Worm (Caenorhabditis elegans) whole organism, late embryonic: ENCODE measurements around the gene C02F5.5.
A peak's percentile ranks its signal among the peaks of the same experiment; 100 is the strongest.

ENCODE experiments used
- C38D4.7 ChIP-seq: fragments of 200-800 bp; sonication (Bioruptor generic); optimal IDR thresholded peaks from 2 replicates; lab custom pipeline; 2018; ENCODE audit warnings: mild to moderate bottlenecking, missing genetic modification characterization, moderate library complexity, missing compliant biosample characterization
- K02D7.2 ChIP-seq: sonication (generic microtip); optimal IDR thresholded peaks from 2 replicates; lab custom pipeline; 2017; ENCODE audit warnings: mild to moderate bottlenecking, missing genetic modification characterization, missing compliant biosample characterization
- T23F11.4 ChIP-seq: fragments of 200-800 bp; sonication (Bioruptor generic); optimal IDR thresholded peaks from 2 replicates; lab custom pipeline; 2018; ENCODE audit warnings: mild to moderate bottlenecking, missing genetic modification characterization, missing compliant biosample characterization
- ceh-14 ChIP-seq: sonication (generic microtip); optimal IDR thresholded peaks from 2 replicates; lab custom pipeline; 2016; ENCODE audit warnings: missing genotype, missing genetic modification characterization, missing compliant biosample characterization
- ceh-18 ChIP-seq: sonication (generic microtip); optimal IDR thresholded peaks from 2 replicates; lab custom pipeline; 2016; ENCODE audit warnings: missing genetic modification characterization, missing compliant biosample characterization
- ceh-19 ChIP-seq: fragments of 200-800 bp; sonication (Bioruptor generic); optimal IDR thresholded peaks from 2 replicates; lab custom pipeline; 2018; ENCODE audit warnings: mild to moderate bottlenecking, missing genetic modification characterization, missing compliant biosample characterization
- ceh-22 ChIP-seq: sonication (generic microtip); optimal IDR thresholded peaks from 2 replicates; lab custom pipeline; 2017; ENCODE audit warnings: missing biosample characterization, missing genetic modification characterization
- ceh-24 ChIP-seq: sonication (generic microtip); optimal IDR thresholded peaks from 2 replicates; lab custom pipeline; 2016; ENCODE audit warnings: mild to moderate bottlenecking, missing genetic modification characterization, missing compliant biosample characterization
- ceh-30 ChIP-seq: fragments of 150-350 bp; optimal IDR thresholded peaks from 2 replicates; lab custom pipeline; 2014; ENCODE audit warnings: missing biosample characterization, missing genetic modification characterization
- ceh-31 ChIP-seq: sonication (generic microtip); optimal IDR thresholded peaks from 2 replicates; lab custom pipeline; 2016; ENCODE audit warnings: missing genetic modification characterization, missing compliant biosample characterization
- ceh-34 ChIP-seq: sonication (generic microtip); optimal IDR thresholded peaks from 2 replicates; lab custom pipeline; 2016; ENCODE audit warnings: mild to moderate bottlenecking, missing genetic modification characterization, missing compliant biosample characterization
- ceh-48 ChIP-seq: sonication (generic microtip); optimal IDR thresholded peaks from 2 replicates; lab custom pipeline; 2016; ENCODE audit warnings: missing genetic modification characterization, inconsistent platforms, missing compliant biosample characterization
- ceh-6 ChIP-seq: fragments of 200-800 bp; sonication (Bioruptor generic); optimal IDR thresholded peaks from 2 replicates; lab custom pipeline; 2018; ENCODE audit warnings: mild to moderate bottlenecking, missing genetic modification characterization, missing compliant biosample characterization
- elt-4 ChIP-seq: sonication (generic microtip); optimal IDR thresholded peaks from 2 replicates; lab custom pipeline; 2016; ENCODE audit warnings: missing genetic modification characterization, missing compliant biosample characterization
- ets-4 ChIP-seq: sonication (generic microtip); optimal IDR thresholded peaks from 2 replicates; lab custom pipeline; 2016; ENCODE audit warnings: missing genetic modification characterization, missing compliant biosample characterization
- hlh-13 ChIP-seq: fragments of 200-800 bp; sonication (Bioruptor generic); optimal IDR thresholded peaks from 2 replicates; lab custom pipeline; 2018; ENCODE audit warnings: mild to moderate bottlenecking, missing genetic modification characterization, missing compliant biosample characterization
- hlh-30 ChIP-seq: sonication (generic microtip); optimal IDR thresholded peaks from 2 replicates; lab custom pipeline; 2017; ENCODE audit warnings: antibody characterized with exemption, missing genetic modification characterization, missing compliant biosample characterization; ENCODE audit not compliant: insufficient read depth
- hlh-8 ChIP-seq: sonication (generic microtip); optimal IDR thresholded peaks from 2 replicates; lab custom pipeline; 2016; ENCODE audit warnings: missing genotype, missing genetic modification characterization, missing compliant biosample characterization
- madf-2 ChIP-seq: sonication (generic microtip); optimal IDR thresholded peaks from 2 replicates; lab custom pipeline; 2017; ENCODE audit warnings: missing genetic modification characterization, missing compliant biosample characterization
- mec-3 ChIP-seq: sonication (generic microtip); optimal IDR thresholded peaks from 2 replicates; lab custom pipeline; 2016; ENCODE audit warnings: borderline replicate concordance, missing genetic modification characterization, missing compliant biosample characterization
- nfya-1 ChIP-seq: sonication (generic microtip); optimal IDR thresholded peaks from 2 replicates; lab custom pipeline; 2017; ENCODE audit warnings: missing genetic modification characterization, mild to moderate bottlenecking, missing compliant biosample characterization, antibody characterized with exemption, moderate library complexity
- nhr-232 ChIP-seq: sonication (generic microtip); optimal IDR thresholded peaks from 2 replicates; lab custom pipeline; 2016; ENCODE audit warnings: missing genetic modification characterization, missing compliant biosample characterization
- npax-4 ChIP-seq: sonication (generic microtip); optimal IDR thresholded peaks from 2 replicates; lab custom pipeline; 2016; ENCODE audit warnings: missing genetic modification characterization, missing compliant biosample characterization
- odd-2 ChIP-seq: sonication (generic microtip); optimal IDR thresholded peaks from 2 replicates; lab custom pipeline; 2017; ENCODE audit warnings: antibody characterized with exemption, mild to moderate bottlenecking, missing genetic modification characterization, missing compliant biosample characterization
- pax-1 ChIP-seq: fragments of 150-350 bp; optimal IDR thresholded peaks from 2 replicates; lab custom pipeline; 2014; ENCODE audit warnings: missing biosample characterization, missing genetic modification characterization
- pqm-1 ChIP-seq: sonication (generic microtip); optimal IDR thresholded peaks from 2 replicates; lab custom pipeline; 2016; ENCODE audit warnings: missing genetic modification characterization, missing compliant biosample characterization
- pros-1 ChIP-seq: fragments of 150-350 bp; optimal IDR thresholded peaks from 2 replicates; lab custom pipeline; 2014; ENCODE audit warnings: missing biosample characterization, missing genetic modification reagents, missing genetic modification characterization
- ref-2 ChIP-seq: sonication (generic microtip); optimal IDR thresholded peaks from 2 replicates; lab custom pipeline; 2016; ENCODE audit warnings: missing genetic modification characterization, missing compliant biosample characterization
- rnt-1 ChIP-seq: sonication (generic microtip); optimal IDR thresholded peaks from 2 replicates; lab custom pipeline; 2016; ENCODE audit warnings: missing genetic modification characterization, missing compliant biosample characterization
- sdc-2 ChIP-seq: sonication (generic microtip); optimal IDR thresholded peaks from 2 replicates; lab custom pipeline; 2016; ENCODE audit warnings: missing genotype, missing genetic modification characterization, missing compliant biosample characterization
- sox-2 ChIP-seq: fragments of 200-800 bp; sonication (Bioruptor generic); IDR thresholded peaks from 2 replicates; pipeline ENCODE4 v1.3.6; 2022; ENCODE audit warnings: missing genetic modification reagents, missing genetic modification characterization, missing compliant biosample characterization
- syd-9 ChIP-seq: sonication (generic microtip); optimal IDR thresholded peaks from 2 replicates; lab custom pipeline; 2016; ENCODE audit warnings: mild to moderate bottlenecking, missing genetic modification characterization, moderate library complexity, missing compliant biosample characterization
- unc-42 ChIP-seq: sonication (generic microtip); optimal IDR thresholded peaks from 2 replicates; lab custom pipeline; 2016; ENCODE audit warnings: missing genotype, missing genetic modification characterization, missing compliant biosample characterization
- unc-55 ChIP-seq: sonication (generic microtip); optimal IDR thresholded peaks from 2 replicates; lab custom pipeline; 2017; ENCODE audit warnings: missing biosample characterization, missing genetic modification reagents, missing genetic modification characterization
- ztf-16 ChIP-seq: sonication (generic microtip); optimal IDR thresholded peaks from 2 replicates; lab custom pipeline; 2017; ENCODE audit warnings: missing genetic modification characterization, missing compliant biosample characterization

C02F5.5 gene

DNA sequence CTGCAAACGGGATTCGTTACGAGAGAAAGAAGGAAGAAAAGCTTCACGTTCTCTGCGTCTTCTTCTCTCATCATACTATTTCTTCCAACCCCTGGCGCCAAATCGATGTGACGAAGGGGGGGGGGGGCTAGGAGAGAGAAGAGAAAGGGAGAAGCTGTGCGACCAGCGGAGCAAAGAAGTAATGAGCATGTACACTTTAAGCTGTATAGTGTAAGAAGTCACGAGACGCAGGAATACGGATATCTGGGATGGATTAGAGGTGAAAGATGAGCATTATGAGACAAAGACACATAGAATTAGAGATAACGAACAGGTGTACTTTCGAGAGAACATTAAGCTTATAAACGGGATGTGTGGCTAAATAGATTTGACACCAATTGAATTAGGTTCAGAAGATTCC, 34.2 kb upstream of the C02F5.5 start:
- TF ChIP-seq ref-2 (tag; lab: Kevin White, UChicago) (no peak), hlh-30 (tag; lab: Kevin White, UChicago) (peak; percentile 60), ets-4 (tag; lab: Kevin White, UChicago) (no peak), unc-42 (tag; lab: Kevin White, UChicago) (peak; percentile 83), pqm-1 (tag; lab: Kevin White, UChicago) (no peak), ceh-22 (tag; lab: Kevin White, UChicago) (no peak), rnt-1 (tag; lab: Kevin White, UChicago) (peak; percentile 18), ceh-14 (tag; lab: Kevin White, UChicago) (peak; percentile 33), ceh-18 (tag; lab: Kevin White, UChicago) (peak; percentile 68), ceh-19 (GFP tag; lab: Kevin White, UChicago) (peak; percentile 33), C38D4.7 (GFP tag; lab: Kevin White, UChicago) (no peak), ceh-48 (tag; lab: Kevin White, UChicago) (peak; percentile 78), sdc-2 (tag; lab: Kevin White, UChicago) (peak; percentile 42), unc-55 (GFP tag; lab: Kevin White, UChicago) (peak; percentile 51), ceh-31 (tag; lab: Kevin White, UChicago) (peak; percentile 78), ceh-34 (tag; lab: Kevin White, UChicago) (peak; percentile 63), nfya-1 (tag; lab: Kevin White, UChicago) (peak; percentile 51), mec-3 (tag; lab: Kevin White, UChicago) (no peak), hlh-8 (tag; lab: Kevin White, UChicago) (no peak), ceh-6 (GFP tag; lab: Kevin White, UChicago) (no peak)

- TF ChIP-seq elt-4 (tag; lab: Kevin White, UChicago) (no peak), ceh-30 (tag; lab: Kevin White, UChicago) (no peak), madf-2 (tag; lab: Kevin White, UChicago) (no peak), hlh-13 (GFP tag; lab: Kevin White, UChicago) (no peak), pax-1 (tag; lab: Kevin White, UChicago) (no peak), unc-42 (tag; lab: Kevin White, UChicago) (no peak), ceh-24 (tag; lab: Kevin White, UChicago) (no peak), pros-1 (no peak), sox-2 (no peak), odd-2 (tag; lab: Kevin White, UChicago) (no peak), unc-55 (GFP tag; lab: Kevin White, UChicago) (no peak), T23F11.4 (no peak), ztf-16 (tag; lab: Kevin White, UChicago) (no peak), syd-9 (tag; lab: Kevin White, UChicago) (no peak), hlh-30 (tag; lab: Kevin White, UChicago) (no peak), nhr-232 (tag; lab: Kevin White, UChicago) (no peak), K02D7.2 (tag; lab: Kevin White, UChicago) (no peak)
Observed at ce11 chrIII:8202754-8203153, 33.2 kb upstream of the C02F5.5 start, which contains the start of gene snb-5. Gene snb-5, plus strand, starts transcription at chrIII:8203054.

- TF ChIP-seq nfya-1 (tag; lab: Kevin White, UChicago) (no peak), npax-4 (tag; lab: Kevin White, UChicago) (no peak), unc-55 (GFP tag; lab: Kevin White, UChicago) (no peak)
Observed at ce11 chrIII:8209775-8210174, 26.2 kb upstream of the C02F5.5 start, which contains the start of gene C30A5.10. Gene C30A5.10, minus strand, starts transcription at chrIII:8209875.

DNA sequence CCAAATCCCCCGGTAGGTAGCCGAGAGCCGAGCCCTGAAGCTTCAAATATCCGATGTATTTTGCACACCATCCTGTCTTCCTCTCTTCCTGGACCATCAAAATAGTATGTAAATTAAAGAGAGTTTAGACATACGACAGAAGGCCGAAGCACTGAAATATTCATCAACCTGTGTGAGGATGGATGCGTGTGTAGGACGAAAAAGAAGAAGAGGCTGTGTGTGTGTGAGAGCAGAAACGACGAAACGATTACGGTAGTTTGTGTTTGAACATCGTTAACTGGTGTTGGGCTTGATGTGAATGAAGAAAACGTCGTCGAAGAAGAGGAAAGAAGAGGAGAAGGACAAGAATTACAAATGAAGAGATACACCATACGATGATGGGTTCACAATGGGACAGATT, 24.4 kb upstream of the C02F5.5 start:
- TF ChIP-seq pros-1 = no peak
- TF ChIP-seq ceh-31 (tag; lab: Kevin White, UChicago) = peak; percentile 42
